Worm (Caenorhabditis elegans) whole organism, young adult: ENCODE measurements around the gene cyy-1.
A peak's percentile ranks its signal among the peaks of the same experiment; 100 is the strongest.

Source experiments
- B0336.3 ChIP-seq: fragments of 200-800 bp; sonication (Bioruptor generic); IDR thresholded peaks from 2 replicates; pipeline ENCODE4 v1.3.6; 2022; ENCODE audit warnings: missing genetic modification characterization, missing compliant biosample characterization
- C17E4.6 ChIP-seq: fragments of 200-800 bp; sonication (Bioruptor generic); IDR thresholded peaks from 2 replicates; pipeline ENCODE4 v1.3.6; 2022; ENCODE audit warnings: missing genetic modification reagents, missing genetic modification characterization, missing compliant biosample characterization
- F10E7.11 ChIP-seq: sonication (generic microtip); optimal IDR thresholded peaks from 2 replicates; lab custom pipeline; 2017; ENCODE audit warnings: mild to moderate bottlenecking, missing genetic modification characterization, moderate library complexity, missing compliant biosample characterization
- F39B2.1 ChIP-seq: fragments of 200-800 bp; sonication (Bioruptor generic); IDR thresholded peaks from 2 replicates; pipeline ENCODE4 v1.3.6; 2022; ENCODE audit warnings: missing genetic modification reagents, missing genetic modification characterization, missing compliant biosample characterization
- F49E8.2 ChIP-seq: sonication (generic microtip); optimal IDR thresholded peaks from 3 replicates; lab custom pipeline; 2017; ENCODE audit warnings: missing genetic modification characterization, mild to moderate bottlenecking, missing compliant biosample characterization, antibody characterized with exemption, moderate library complexity; ENCODE audit not compliant: insufficient read depth
- F55B11.4 ChIP-seq: sonication (generic microtip); optimal IDR thresholded peaks from 2 replicates; lab custom pipeline; 2016; ENCODE audit warnings: missing compliant biosample characterization, missing genetic modification characterization, borderline replicate concordance; ENCODE audit not compliant: insufficient read depth
- F57A8.1 ChIP-seq: fragments of 200-800 bp; sonication (Bioruptor generic); optimal IDR thresholded peaks from 2 replicates; lab custom pipeline; 2018; ENCODE audit warnings: mild to moderate bottlenecking, missing genetic modification characterization, moderate library complexity, missing compliant biosample characterization
- K11D2.4 ChIP-seq: fragments of 200-800 bp; sonication (Bioruptor generic); IDR thresholded peaks from 2 replicates; pipeline ENCODE4 v1.3.6; 2022; ENCODE audit warnings: missing genetic modification reagents, missing genetic modification characterization, missing compliant biosample characterization
- T07F8.4 ChIP-seq: sonication (generic microtip); optimal IDR thresholded peaks from 2 replicates; lab custom pipeline; 2016; ENCODE audit warnings: mild to moderate bottlenecking, missing genetic modification characterization, moderate library complexity, missing compliant biosample characterization
- Y53G8AR.9 ChIP-seq: fragments of 200-800 bp; sonication (Bioruptor generic); conservative IDR thresholded peaks from 2 replicates; pipeline ENCODE4 v1.3.6; 2022; ENCODE audit warnings: missing genetic modification reagents, missing genetic modification characterization, missing compliant biosample characterization
- Y95B8A.8 ChIP-seq: fragments of 200-800 bp; sonication (Bioruptor generic); IDR thresholded peaks from 2 replicates; pipeline ENCODE4 v1.3.6; 2022; ENCODE audit warnings: missing genetic modification reagents, missing genetic modification characterization, missing compliant biosample characterization
- aptf-3 ChIP-seq: fragments of 200-800 bp; sonication (Bioruptor generic); IDR thresholded peaks from 2 replicates; pipeline ENCODE4 v1.3.6; 2022; ENCODE audit warnings: missing genetic modification characterization, missing compliant biosample characterization
- bed-2 ChIP-seq: fragments of 200-800 bp; sonication (Bioruptor generic); IDR thresholded peaks from 2 replicates; pipeline ENCODE4 v1.3.6; 2022; ENCODE audit warnings: missing genetic modification reagents, missing genetic modification characterization, missing compliant biosample characterization
- ceh-100 ChIP-seq: fragments of 200-800 bp; sonication (Bioruptor generic); IDR thresholded peaks from 2 replicates; pipeline ENCODE4 v1.3.6; 2022; ENCODE audit warnings: missing genetic modification reagents, missing genetic modification characterization, missing compliant biosample characterization
- ceh-40 ChIP-seq: fragments of 200-800 bp; sonication (Bioruptor generic); IDR thresholded peaks from 2 replicates; pipeline ENCODE4 v1.3.6; 2022; ENCODE audit warnings: missing genetic modification characterization, missing compliant biosample characterization
- dpff-1 ChIP-seq: sonication (generic microtip); optimal IDR thresholded peaks from 2 replicates; lab custom pipeline; 2017; ENCODE audit warnings: mild to moderate bottlenecking, missing genetic modification characterization, missing compliant biosample characterization
- ets-4 ChIP-seq: fragments of 200-800 bp; sonication (Bioruptor generic); optimal IDR thresholded peaks from 2 replicates; lab custom pipeline; 2018; ENCODE audit warnings: mild to moderate bottlenecking, missing genetic modification characterization, missing compliant biosample characterization
- him-1 ChIP-seq: sonication (generic microtip); optimal IDR thresholded peaks from 2 replicates; lab custom pipeline; 2016; ENCODE audit warnings: missing genotype, missing genetic modification reagents, missing genetic modification characterization, missing compliant biosample characterization
- hsf-1 ChIP-seq: fragments of 200-800 bp; sonication (Bioruptor generic); IDR thresholded peaks from 2 replicates; pipeline ENCODE4 v1.3.6; 2022; ENCODE audit warnings: missing genetic modification reagents, missing genetic modification characterization, missing compliant biosample characterization
- lag-1 ChIP-seq: fragments of 200-800 bp; sonication (Bioruptor generic); IDR thresholded peaks from 2 replicates; pipeline ENCODE4 v1.3.6; 2022; ENCODE audit warnings: missing genetic modification reagents, missing genetic modification characterization, missing compliant biosample characterization
- lin-26 ChIP-seq: fragments of 200-800 bp; sonication (Bioruptor generic); IDR thresholded peaks from 2 replicates; pipeline ENCODE4 v1.3.6; 2022; ENCODE audit warnings: missing genetic modification reagents, missing genetic modification characterization, missing compliant biosample characterization
- lin-54 ChIP-seq: fragments of 200-800 bp; sonication (Bioruptor generic); optimal IDR thresholded peaks from 2 replicates; lab custom pipeline; 2018; ENCODE audit warnings: mild to moderate bottlenecking, missing genetic modification characterization, missing compliant biosample characterization
- lir-1 ChIP-seq: fragments of 200-800 bp; sonication (Bioruptor generic); conservative IDR thresholded peaks from 2 replicates; pipeline ENCODE4 v1.3.6; 2022; ENCODE audit warnings: missing genetic modification reagents, missing genetic modification characterization, missing compliant biosample characterization
- madf-6 ChIP-seq: fragments of 200-800 bp; sonication (Bioruptor generic); IDR thresholded peaks from 2 replicates; pipeline ENCODE4 v1.3.6; 2022; ENCODE audit warnings: missing genetic modification reagents, missing genetic modification characterization, missing compliant biosample characterization
- mcd-1 ChIP-seq: fragments of 200-800 bp; sonication (Bioruptor generic); IDR thresholded peaks from 2 replicates; pipeline ENCODE4 v1.3.6; 2022; ENCODE audit warnings: missing genetic modification reagents, missing genetic modification characterization, missing compliant biosample characterization
- nhr-120 ChIP-seq: fragments of 200-800 bp; sonication (Bioruptor generic); IDR thresholded peaks from 2 replicates; pipeline ENCODE4 v1.3.6; 2022; ENCODE audit warnings: missing genetic modification characterization, missing compliant biosample characterization
- repo-1 ChIP-seq: sonication (generic microtip); optimal IDR thresholded peaks from 2 replicates; lab custom pipeline; 2017; ENCODE audit warnings: mild to moderate bottlenecking, missing genetic modification characterization, missing compliant biosample characterization
- snpc-4 ChIP-seq, 5 experiments: fragments of 150-350 bp in 1 of 5; sonication (generic microtip) in 4 of 5; optimal IDR thresholded peaks; 2 replicates each; lab custom pipeline; 2014 to 2018; ENCODE audit warnings: missing genetic modification characterization in 5 of 5, missing biosample characterization in 3 of 5, antibody characterized with exemption in 2 of 5, mild to moderate bottlenecking in 2 of 5, missing compliant biosample characterization in 2 of 5, missing genotype in 2 of 5, moderate library complexity in 2 of 5, missing genetic modification reagents in 1 of 5
- somi-1 ChIP-seq: fragments of 200-800 bp; sonication (Bioruptor generic); optimal IDR thresholded peaks from 2 replicates; lab custom pipeline; 2018; ENCODE audit warnings: mild to moderate bottlenecking, missing genetic modification characterization, missing compliant biosample characterization
- tbp1 ChIP-seq: fragments of 200-800 bp; sonication (Bioruptor generic); optimal IDR thresholded peaks from 2 replicates; lab custom pipeline; 2018; ENCODE audit warnings: mild to moderate bottlenecking, missing genetic modification characterization, missing compliant biosample characterization
- tlf-1 ChIP-seq: fragments of 200-800 bp; sonication (Bioruptor generic); optimal IDR thresholded peaks from 2 replicates; lab custom pipeline; 2018; ENCODE audit warnings: mild to moderate bottlenecking, missing genetic modification characterization, missing compliant biosample characterization
- unc-130 ChIP-seq: sonication (generic microtip); optimal IDR thresholded peaks from 2 replicates; lab custom pipeline; 2016; ENCODE audit warnings: missing genetic modification reagents, missing genetic modification characterization, missing compliant biosample characterization
- zfh-2 ChIP-seq: fragments of 200-800 bp; sonication (Bioruptor generic); conservative IDR thresholded peaks from 2 replicates; pipeline ENCODE4 v1.3.6; 2022; ENCODE audit warnings: missing genetic modification reagents, missing genetic modification characterization, missing compliant biosample characterization
- ztf-18 ChIP-seq: sonication (generic microtip); optimal IDR thresholded peaks from 2 replicates; lab custom pipeline; 2016; ENCODE audit warnings: missing genotype, mild to moderate bottlenecking, missing genetic modification characterization, missing compliant biosample characterization
- ztf-25 ChIP-seq: fragments of 200-800 bp; sonication (Bioruptor generic); IDR thresholded peaks from 2 replicates; pipeline ENCODE4 v1.3.6; 2022; ENCODE audit warnings: missing genetic modification reagents, missing genetic modification characterization, missing compliant biosample characterization
- ztf-26 ChIP-seq: sonication (generic microtip); optimal IDR thresholded peaks from 2 replicates; lab custom pipeline; 2017; ENCODE audit warnings: missing genetic modification characterization, missing compliant biosample characterization

Gene cyy-1

ce11 chrIII:8443557-8444131 is 38.0 kb downstream of the cyy-1 start, which contains the start of gene ufbp-1 (continued):
- TF ChIP-seq mcd-1 (GFP tag; lab: Robert Waterston, UW) = peak; percentile 57; the same call in 1 of the 2 replicates
- no peak for TF ChIP-seq ztf-25
- TF ChIP-seq tlf-1 (GFP tag; lab: Kevin White, UChicago) = peak; percentile 94
- TF ChIP-seq ceh-100 = peak; percentile 22; the same call in 1 of the 2 replicates
- no peak for TF ChIP-seq bed-2
- TF ChIP-seq F39B2.1 = peak; percentile 53; the same call in 1 of the 2 replicates
- 0 out of 2 replicates have a peak, but pooled peaks have one; percentile 8 for TF ChIP-seq lag-1 (GFP tag; lab: Robert Waterston, UW)
- peak; percentile 83 for TF ChIP-seq hsf-1 (GFP tag; lab: Robert Waterston, UW)
- peak; percentile 70 for TF ChIP-seq lin-26 (GFP tag; lab: Robert Waterston, UW)
- TF ChIP-seq ceh-40 = 0 out of 2 replicates have a peak, but pooled peaks have one; percentile 61
- TF ChIP-seq madf-6 = peak; percentile 64
- TF ChIP-seq ets-4 (GFP tag; lab: Kevin White, UChicago) = peak; percentile 64
- no peak for TF ChIP-seq K11D2.4 (GFP tag; lab: Robert Waterston, UW)
- peak; percentile 58 for TF ChIP-seq T07F8.4 (tag; lab: Kevin White, UChicago)
- TF ChIP-seq ztf-26 = peak; percentile 87
- TF ChIP-seq tbp1 (GFP tag; lab: Kevin White, UChicago) = peak; percentile 70
- TF ChIP-seq lir-1 (GFP tag; lab: Robert Waterston, UW) = no peak
- peak; percentile 41; the same call in 1 of the 2 replicates for TF ChIP-seq C17E4.6 (GFP tag; lab: Robert Waterston, UW)
- peak; percentile 63 for TF ChIP-seq ztf-18 (tag; lab: Kevin White, UChicago)
- TF ChIP-seq F57A8.1 (GFP tag; lab: Kevin White, UChicago) = no peak
- peak; percentile 83 for TF ChIP-seq F10E7.11
- peak; percentile 21 for TF ChIP-seq snpc-4 (GFP tag; optimal IDR thresholded peaks at IDR 0.05; lab: Kevin White, UChicago)
- peak in 2 of 4 experiments; percentile 37 to 77 for TF ChIP-seq snpc-4 (tag; optimal IDR thresholded peaks at IDR 0.05; lab: Kevin White, UChicago)
- no peak for TF ChIP-seq aptf-3 (GFP tag; lab: Robert Waterston, UW)
- peak; percentile 40 for TF ChIP-seq somi-1
- TF ChIP-seq lin-54 (GFP tag; lab: Kevin White, UChicago) = peak; percentile 88
- TF ChIP-seq unc-130 (GFP tag; lab: Kevin White, UChicago) = peak; percentile 63
- peak; percentile 33 for TF ChIP-seq him-1 (tag; lab: Kevin White, UChicago)
- TF ChIP-seq dpff-1 (tag; lab: Kevin White, UChicago) = peak; percentile 99
- TF ChIP-seq Y53G8AR.9 (GFP tag; lab: Robert Waterston, UW) = peak; percentile 93
- no peak for TF ChIP-seq nhr-120 (GFP tag; lab: Robert Waterston, UW)

DNA sequence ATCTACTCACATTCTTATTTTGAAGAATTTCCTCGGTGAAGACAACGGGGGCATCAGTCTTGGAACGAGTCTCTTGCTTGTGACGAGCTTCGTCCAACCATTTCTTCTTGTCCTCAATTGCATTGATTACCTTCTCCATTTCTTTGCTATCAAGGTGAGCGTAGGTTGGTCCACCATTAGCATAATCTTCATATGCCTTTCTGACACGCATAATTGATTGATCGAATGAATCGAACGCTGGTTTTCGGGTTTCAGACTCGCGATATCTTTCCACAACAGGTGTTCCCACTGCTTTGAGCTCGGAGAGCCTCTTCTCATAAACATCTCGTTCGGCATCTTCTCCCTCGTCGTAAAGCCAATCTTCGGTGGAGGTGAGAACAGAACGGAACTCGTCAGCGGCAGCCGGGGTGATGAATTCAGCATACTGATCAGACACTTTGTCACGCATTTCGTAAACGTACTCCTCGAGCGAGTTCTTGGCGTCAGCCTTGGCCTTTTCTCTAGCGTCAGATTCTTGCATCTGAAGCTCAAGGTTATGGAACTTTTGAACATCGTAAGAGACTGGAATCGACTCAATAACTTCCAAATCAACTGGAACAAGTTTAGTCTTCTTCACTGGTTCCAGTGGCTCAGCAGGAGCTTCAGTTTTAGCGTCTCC is 38.9 kb downstream of the cyy-1 start:
- TF ChIP-seq ztf-26 (no peak), zfh-2 (GFP tag; lab: Robert Waterston, UW) (peak; percentile 56), Y95B8A.8 (GFP tag; lab: Robert Waterston, UW) (0 out of 2 replicates have a peak, but pooled peaks have one; percentile 33), F55B11.4 (peak; percentile 32), F49E8.2 (tag; lab: Kevin White, UChicago) (no peak), repo-1 (peak; percentile 9), B0336.3 (GFP tag; lab: Robert Waterston, UW) (0 out of 2 replicates have a peak, but pooled peaks have one; percentile 17)
